Worm (Caenorhabditis elegans) whole organism, late embryonic: ENCODE measurements around the gene nspc-10.

ENCODE experiments used
- C08G9.2 ChIP-seq: sonication (generic microtip); optimal IDR thresholded peaks from 2 replicates; lab custom pipeline; 2016; ENCODE audit warnings: mild to moderate bottlenecking, missing genetic modification characterization, moderate library complexity, missing compliant biosample characterization
- K02D7.2 ChIP-seq: sonication (generic microtip); optimal IDR thresholded peaks from 2 replicates; lab custom pipeline; 2017; ENCODE audit warnings: mild to moderate bottlenecking, missing genetic modification characterization, missing compliant biosample characterization
- K09A11.1 ChIP-seq: sonication (generic microtip); optimal IDR thresholded peaks from 2 replicates; lab custom pipeline; 2017; ENCODE audit warnings: antibody characterized with exemption, mild to moderate bottlenecking, missing genetic modification characterization, missing compliant biosample characterization; ENCODE audit not compliant: insufficient read depth
- Y22D7AL.16 ChIP-seq: sonication (generic microtip); optimal IDR thresholded peaks from 2 replicates; lab custom pipeline; 2016; ENCODE audit warnings: missing genetic modification characterization, missing compliant biosample characterization
- ama-1 ChIP-seq: fragments of 150-350 bp; optimal IDR thresholded peaks from 2 replicates; lab custom pipeline; 2014
- ceh-14 ChIP-seq: sonication (generic microtip); optimal IDR thresholded peaks from 2 replicates; lab custom pipeline; 2016; ENCODE audit warnings: missing genotype, missing genetic modification characterization, missing compliant biosample characterization
- ceh-18 ChIP-seq: sonication (generic microtip); optimal IDR thresholded peaks from 2 replicates; lab custom pipeline; 2016; ENCODE audit warnings: missing genetic modification characterization, missing compliant biosample characterization
- ceh-19 ChIP-seq: fragments of 200-800 bp; sonication (Bioruptor generic); optimal IDR thresholded peaks from 2 replicates; lab custom pipeline; 2018; ENCODE audit warnings: mild to moderate bottlenecking, missing genetic modification characterization, missing compliant biosample characterization
- ceh-30 ChIP-seq: fragments of 150-350 bp; optimal IDR thresholded peaks from 2 replicates; lab custom pipeline; 2014; ENCODE audit warnings: missing biosample characterization, missing genetic modification characterization
- ceh-34 ChIP-seq: sonication (generic microtip); optimal IDR thresholded peaks from 2 replicates; lab custom pipeline; 2016; ENCODE audit warnings: mild to moderate bottlenecking, missing genetic modification characterization, missing compliant biosample characterization
- ceh-45 ChIP-seq: fragments of 200-800 bp; sonication (Bioruptor generic); IDR thresholded peaks from 2 replicates; pipeline ENCODE4 v1.3.6; 2022; ENCODE audit warnings: missing genetic modification reagents, missing genetic modification characterization, missing compliant biosample characterization
- ceh-48 ChIP-seq: sonication (generic microtip); optimal IDR thresholded peaks from 2 replicates; lab custom pipeline; 2016; ENCODE audit warnings: missing genetic modification characterization, inconsistent platforms, missing compliant biosample characterization
- ceh-6 ChIP-seq: fragments of 200-800 bp; sonication (Bioruptor generic); optimal IDR thresholded peaks from 2 replicates; lab custom pipeline; 2018; ENCODE audit warnings: mild to moderate bottlenecking, missing genetic modification characterization, missing compliant biosample characterization
- ceh-9 ChIP-seq: sonication (generic microtip); optimal IDR thresholded peaks from 2 replicates; lab custom pipeline; 2016; ENCODE audit warnings: mild to moderate bottlenecking, missing genetic modification characterization, inconsistent platforms, missing compliant biosample characterization
- che-1 ChIP-seq: sonication (generic microtip); optimal IDR thresholded peaks from 2 replicates; lab custom pipeline; 2016; ENCODE audit warnings: mild to moderate bottlenecking, missing genetic modification characterization, missing compliant biosample characterization
- dmd-4 ChIP-seq: sonication (generic microtip); optimal IDR thresholded peaks from 2 replicates; lab custom pipeline; 2016; ENCODE audit warnings: borderline replicate concordance, missing genetic modification characterization, missing compliant biosample characterization
- dve-1 ChIP-seq: sonication (generic microtip); optimal IDR thresholded peaks from 2 replicates; lab custom pipeline; 2017; ENCODE audit warnings: antibody characterized with exemption, mild to moderate bottlenecking, missing genetic modification characterization, missing compliant biosample characterization
- elt-2 ChIP-seq: sonication (generic microtip); optimal IDR thresholded peaks from 2 replicates; lab custom pipeline; 2016; ENCODE audit warnings: missing genetic modification reagents, missing genetic modification characterization, missing compliant biosample characterization
- eyg-1 ChIP-seq: sonication (generic microtip); optimal IDR thresholded peaks from 2 replicates; lab custom pipeline; 2016; ENCODE audit warnings: missing genotype, missing genetic modification characterization, missing compliant biosample characterization
- fax-1 ChIP-seq: sonication (generic microtip); optimal IDR thresholded peaks from 2 replicates; lab custom pipeline; 2016; ENCODE audit warnings: missing genotype, missing genetic modification characterization, missing compliant biosample characterization
- gmeb-2 ChIP-seq: sonication (generic microtip); optimal IDR thresholded peaks from 2 replicates; lab custom pipeline; 2016; ENCODE audit warnings: missing genetic modification characterization, inconsistent platforms, missing compliant biosample characterization
- hlh-30 ChIP-seq: sonication (generic microtip); optimal IDR thresholded peaks from 2 replicates; lab custom pipeline; 2017; ENCODE audit warnings: antibody characterized with exemption, missing genetic modification characterization, missing compliant biosample characterization; ENCODE audit not compliant: insufficient read depth
- lin-11 ChIP-seq: fragments of 200-800 bp; sonication (Bioruptor generic); optimal IDR thresholded peaks from 2 replicates; lab custom pipeline; 2018; ENCODE audit warnings: mild to moderate bottlenecking, missing genetic modification characterization, missing compliant biosample characterization
- nhr-232 ChIP-seq: sonication (generic microtip); optimal IDR thresholded peaks from 2 replicates; lab custom pipeline; 2016; ENCODE audit warnings: missing genetic modification characterization, missing compliant biosample characterization
- pax-1 ChIP-seq: fragments of 150-350 bp; optimal IDR thresholded peaks from 2 replicates; lab custom pipeline; 2014; ENCODE audit warnings: missing biosample characterization, missing genetic modification characterization
- pha-2 ChIP-seq: sonication (generic microtip); optimal IDR thresholded peaks from 2 replicates; lab custom pipeline; 2017; ENCODE audit warnings: mild to moderate bottlenecking, missing genetic modification characterization, missing compliant biosample characterization
- ref-2 ChIP-seq: sonication (generic microtip); optimal IDR thresholded peaks from 2 replicates; lab custom pipeline; 2016; ENCODE audit warnings: missing genetic modification characterization, missing compliant biosample characterization
- rnt-1 ChIP-seq: sonication (generic microtip); optimal IDR thresholded peaks from 2 replicates; lab custom pipeline; 2016; ENCODE audit warnings: missing genetic modification characterization, missing compliant biosample characterization
- sdc-2 ChIP-seq: sonication (generic microtip); optimal IDR thresholded peaks from 2 replicates; lab custom pipeline; 2016; ENCODE audit warnings: missing genotype, missing genetic modification characterization, missing compliant biosample characterization
- sox-2 ChIP-seq: fragments of 200-800 bp; sonication (Bioruptor generic); IDR thresholded peaks from 2 replicates; pipeline ENCODE4 v1.3.6; 2022; ENCODE audit warnings: missing genetic modification reagents, missing genetic modification characterization, missing compliant biosample characterization
- tbx-2 ChIP-seq: sonication (generic microtip); optimal IDR thresholded peaks from 2 replicates; lab custom pipeline; 2016; ENCODE audit warnings: missing genetic modification characterization, missing compliant biosample characterization
- tbx-7 ChIP-seq: sonication (generic microtip); optimal IDR thresholded peaks from 2 replicates; lab custom pipeline; 2016; ENCODE audit warnings: missing genotype, missing genetic modification characterization, missing compliant biosample characterization
- ttx-3 ChIP-seq: sonication (generic microtip); optimal IDR thresholded peaks from 2 replicates; lab custom pipeline; 2016; ENCODE audit warnings: missing genetic modification reagents, missing genetic modification characterization, missing compliant biosample characterization
- unc-3 ChIP-seq, 2 experiments: fragments of 200-800 bp in 1 of 2; sonication (Bioruptor generic) in 1 of 2; sonication (generic microtip) in 1 of 2; conservative IDR thresholded peaks in 1 of 2; optimal IDR thresholded peaks in 1 of 2; 2 replicates each; pipeline versions ENCODE4 v1.3.6 to Lab custom; 2016 to 2022; ENCODE audit warnings: missing compliant biosample characterization in 2 of 2, missing genetic modification characterization in 2 of 2, missing genetic modification reagents in 1 of 2
- unc-86 ChIP-seq: sonication (generic microtip); optimal IDR thresholded peaks from 2 replicates; lab custom pipeline; 2016; ENCODE audit warnings: missing genetic modification characterization, missing compliant biosample characterization
- zip-5 ChIP-seq: sonication (generic microtip); optimal IDR thresholded peaks from 2 replicates; lab custom pipeline; 2016; ENCODE audit warnings: missing genetic modification characterization, missing compliant biosample characterization
- ztf-16 ChIP-seq: sonication (generic microtip); optimal IDR thresholded peaks from 2 replicates; lab custom pipeline; 2017; ENCODE audit warnings: missing genetic modification characterization, missing compliant biosample characterization

nspc-10 gene

DNA sequence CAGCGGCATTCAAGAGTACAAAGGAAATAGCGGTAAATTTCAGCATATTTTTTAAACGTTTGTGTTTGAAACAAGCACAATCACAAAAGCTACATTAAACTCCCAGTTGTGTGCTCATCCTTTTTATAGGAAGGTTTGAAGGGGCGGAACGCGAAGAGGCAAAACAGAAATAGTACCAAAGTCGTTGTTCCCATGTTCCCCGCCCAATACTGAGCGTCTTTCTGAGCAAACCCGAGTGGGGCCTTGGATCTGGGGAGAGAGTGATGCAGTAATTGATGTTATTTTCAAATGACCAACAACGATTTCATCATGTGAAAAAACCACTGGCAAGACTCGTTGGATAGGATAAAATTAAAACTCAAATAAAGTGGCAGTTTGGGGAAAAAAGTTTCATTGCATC lies 2.1 kb upstream of the nspc-10 start, which contains the start of gene zig-2:
Gene zig-2 (minus strand): TSS at position 101 of the 400 bp plus-strand sequence.
- TF ChIP-seq sdc-2 (no peak), ttx-3 (no peak), sox-2 (GFP tag; lab: Robert Waterston, UW) (no peak), ceh-45 (GFP tag; lab: Robert Waterston, UW) (no peak), tbx-2 (tag; lab: Kevin White, UChicago) (no peak), ama-1 (lab: Kevin White, UChicago) (no peak), nhr-232 (tag; lab: Kevin White, UChicago) (no peak), unc-86 (tag; lab: Kevin White, UChicago) (no peak), ztf-16 (tag; lab: Kevin White, UChicago) (no peak), gmeb-2 (tag; lab: Kevin White, UChicago) (no peak)

DNA sequence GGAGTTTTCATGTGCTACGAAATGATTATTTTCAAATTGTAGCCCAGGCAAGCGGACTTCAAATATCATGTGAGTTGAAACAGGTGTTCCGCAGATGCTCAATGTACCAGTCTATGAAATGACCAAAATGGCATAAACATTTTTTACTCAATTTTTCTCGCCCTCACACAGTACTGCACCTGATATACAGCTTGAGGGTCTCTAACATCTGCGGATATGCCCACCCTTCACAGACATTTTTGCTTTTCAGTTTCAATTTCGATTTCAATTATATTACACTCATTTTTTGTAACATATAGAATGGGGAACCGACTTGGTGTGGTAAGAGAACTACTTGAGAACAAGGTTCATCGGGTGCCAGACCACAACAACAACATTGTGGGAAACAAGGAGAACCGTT lies 3.3 kb downstream of the nspc-10 start, which contains the start of gene F42F12.11:
Gene F42F12.11 (plus strand): TSS at position 301 of the 400 bp plus-strand sequence.
- TF ChIP-seq nhr-232 (tag; lab: Kevin White, UChicago) (no peak), elt-2 (tag; lab: Kevin White, UChicago) (no peak), ceh-48 (tag; lab: Kevin White, UChicago) (no peak), unc-86 (tag; lab: Kevin White, UChicago) (no peak), ttx-3 (no peak), C08G9.2 (no peak), unc-3 (GFP tag; conservative IDR thresholded peaks at IDR 0.05; lab: Robert Waterston, UW) (no peak), unc-3 (tag; optimal IDR thresholded peaks at IDR 0.05; lab: Kevin White, UChicago) (no peak), zip-5 (tag; lab: Kevin White, UChicago) (no peak), ceh-34 (tag; lab: Kevin White, UChicago) (no peak), che-1 (no peak)

DNA sequence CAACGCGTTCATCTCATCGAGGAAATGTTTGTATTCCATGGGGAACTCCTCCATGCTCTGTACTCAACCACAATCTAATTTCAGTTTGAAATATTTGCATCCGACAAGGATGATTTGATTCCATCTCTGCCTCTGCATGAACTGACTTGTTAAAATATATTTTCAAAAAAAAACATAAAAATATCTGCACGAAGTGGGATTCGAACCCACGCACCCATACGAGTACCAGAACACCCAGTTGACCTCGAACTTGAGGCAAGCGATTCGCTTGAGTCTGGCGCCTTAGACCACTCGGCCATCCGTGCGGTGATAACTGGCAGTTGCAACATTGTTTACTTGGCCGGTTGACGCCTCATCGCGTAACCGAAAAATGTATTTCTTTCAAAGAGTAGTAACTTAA lies 4.4 kb downstream of the nspc-10 start:
- peak; percentile 3 for TF ChIP-seq ceh-14 (tag; lab: Kevin White, UChicago)
- no peak for TF ChIP-seq ceh-34 (tag; lab: Kevin White, UChicago)
- TF ChIP-seq C08G9.2: no peak
- TF ChIP-seq elt-2 (tag; lab: Kevin White, UChicago): peak; percentile 25
- TF ChIP-seq che-1: peak; percentile 30
- TF ChIP-seq rnt-1: no peak
- TF ChIP-seq lin-11 (tag; lab: Kevin White, UChicago): no peak
- TF ChIP-seq nhr-232 (tag; lab: Kevin White, UChicago): peak; percentile 36
- TF ChIP-seq eyg-1: no peak
- TF ChIP-seq ceh-6 (GFP tag; lab: Kevin White, UChicago): peak; percentile 31
- TF ChIP-seq K02D7.2 (tag; lab: Kevin White, UChicago): no peak
- TF ChIP-seq ttx-3: no peak
- no peak for TF ChIP-seq ceh-9 (tag; lab: Kevin White, UChicago)
- no peak for TF ChIP-seq fax-1
- no peak for TF ChIP-seq Y22D7AL.16 (tag; lab: Kevin White, UChicago)
- no peak for TF ChIP-seq tbx-2 (tag; lab: Kevin White, UChicago)
- no peak for TF ChIP-seq ceh-19 (GFP tag; lab: Kevin White, UChicago)
- peak; percentile 63 for TF ChIP-seq sdc-2

DNA sequence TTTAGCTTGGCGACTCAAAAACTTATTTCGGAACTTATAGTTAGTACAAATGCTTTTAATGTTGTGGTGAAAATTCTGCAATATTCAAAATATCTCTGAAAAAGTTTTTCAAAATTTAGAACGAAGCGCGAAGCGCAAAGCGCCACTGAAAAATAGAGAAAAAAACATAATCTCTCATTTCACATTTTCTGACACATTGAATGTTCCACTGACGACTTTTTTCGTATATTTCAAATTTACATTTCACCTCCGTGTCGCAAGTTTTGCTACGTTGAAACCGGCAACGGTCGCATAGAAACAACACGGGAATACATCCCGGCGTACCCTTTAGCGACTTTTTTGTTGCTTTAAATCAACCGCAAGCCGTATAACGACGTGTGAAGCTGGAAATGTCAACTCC lies 4.9 kb downstream of the nspc-10 start, which contains the start of gene F42F12.14:
Gene F42F12.14 (plus strand): TSS at position 301 of the 400 bp plus-strand sequence.
- no peak for TF ChIP-seq tbx-7 (tag; lab: Kevin White, UChicago)
- TF ChIP-seq dmd-4 (tag; lab: Kevin White, UChicago): no peak
- no peak for TF ChIP-seq K09A11.1 (tag; lab: Kevin White, UChicago)
- TF ChIP-seq ama-1 (lab: Kevin White, UChicago): no peak
- no peak for TF ChIP-seq hlh-30 (tag; lab: Kevin White, UChicago)
- TF ChIP-seq unc-86 (tag; lab: Kevin White, UChicago): no peak
- no peak for TF ChIP-seq ref-2 (tag; lab: Kevin White, UChicago)
- TF ChIP-seq pax-1 (tag; lab: Kevin White, UChicago): no peak
- TF ChIP-seq rnt-1: no peak
- TF ChIP-seq lin-11 (tag; lab: Kevin White, UChicago): no peak
- no peak for TF ChIP-seq che-1
- no peak for TF ChIP-seq ceh-18 (tag; lab: Kevin White, UChicago)
- TF ChIP-seq pha-2 (tag; lab: Kevin White, UChicago): no peak
- no peak for TF ChIP-seq ceh-30 (tag; lab: Kevin White, UChicago)
- TF ChIP-seq tbx-2 (tag; lab: Kevin White, UChicago): no peak
- no peak for TF ChIP-seq dve-1 (tag; lab: Kevin White, UChicago)
